Fruit fly (Drosophila melanogaster) whole organism, pupa: Measurements from ENCODE around the gene CG8461.

Source experiments
- CG12605 ChIP-seq: fragments of 200-800 bp; sonication (Bioruptor generic); IDR thresholded peaks from 2 replicates; pipeline ENCODE4 v1.3.6; 2022; ENCODE audit warnings: missing biosample characterization, missing genetic modification characterization
- CG13204 ChIP-seq: fragments of 200-800 bp; sonication (Bioruptor generic); optimal IDR thresholded peaks from 2 replicates; lab custom pipeline; 2018; ENCODE audit warnings: missing biosample characterization, mild to moderate bottlenecking, missing genetic modification characterization, moderate library complexity
- CG14655 ChIP-seq: fragments of 200-800 bp; sonication (Bioruptor generic); optimal IDR thresholded peaks from 3 replicates; lab custom pipeline; 2017; ENCODE audit warnings: mild to moderate bottlenecking, missing biosample characterization, missing genetic modification reagents, missing genetic modification characterization
- CG15710 ChIP-seq: fragments of 200-800 bp; sonication (Bioruptor generic); optimal IDR thresholded peaks from 2 replicates; lab custom pipeline; 2018; ENCODE audit warnings: missing biosample characterization, mild to moderate bottlenecking, missing genetic modification characterization, moderate library complexity
- CG17806 ChIP-seq: fragments of 200-800 bp; sonication (Bioruptor generic); optimal IDR thresholded peaks from 2 replicates; lab custom pipeline; 2018; ENCODE audit warnings: missing biosample characterization, mild to moderate bottlenecking, missing genetic modification characterization, moderate library complexity
- CG32121 ChIP-seq: fragments of 200-800 bp; sonication (Bioruptor generic); IDR thresholded peaks from 2 replicates; pipeline ENCODE4 v1.3.6; 2022; ENCODE audit warnings: missing biosample characterization, missing genetic modification characterization
- CG34367 ChIP-seq: fragments of 200-800 bp; sonication (Bioruptor generic); optimal IDR thresholded peaks from 2 replicates; lab custom pipeline; 2018; ENCODE audit warnings: missing biosample characterization, mild to moderate bottlenecking, missing genetic modification characterization
- CG4496 ChIP-seq: fragments of 200-800 bp; sonication (Bioruptor generic); IDR thresholded peaks from 3 replicates; pipeline ENCODE4 v1.3.6; 2022; ENCODE audit warnings: missing biosample characterization, missing genetic modification characterization
- CG8159 ChIP-seq: fragments of 200-800 bp; sonication (Bioruptor generic); optimal IDR thresholded peaks from 3 replicates; lab custom pipeline; 2018; ENCODE audit warnings: missing biosample characterization, mild to moderate bottlenecking, missing genetic modification characterization, moderate library complexity
- CG8301 ChIP-seq: fragments of 200-800 bp; sonication (Bioruptor generic); optimal IDR thresholded peaks from 2 replicates; lab custom pipeline; 2018; ENCODE audit warnings: missing biosample characterization, mild to moderate bottlenecking, missing genetic modification characterization
- Snoo ChIP-seq: fragments of 200-800 bp; sonication (Bioruptor generic); optimal IDR thresholded peaks from 3 replicates; lab custom pipeline; 2017; ENCODE audit warnings: missing biosample characterization, mild to moderate bottlenecking, missing genetic modification characterization, inconsistent platforms
- fd96Ca ChIP-seq: fragments of 200-800 bp; sonication (Bioruptor generic); IDR thresholded peaks from 3 replicates; pipeline ENCODE4 v1.3.6; 2022; ENCODE audit warnings: missing biosample characterization, missing genetic modification characterization
- rn ChIP-seq: fragments of 200-800 bp; sonication (Bioruptor generic); IDR thresholded peaks from 2 replicates; pipeline ENCODE4 v1.3.6; 2022; ENCODE audit warnings: missing biosample characterization, missing genetic modification characterization

DNA sequence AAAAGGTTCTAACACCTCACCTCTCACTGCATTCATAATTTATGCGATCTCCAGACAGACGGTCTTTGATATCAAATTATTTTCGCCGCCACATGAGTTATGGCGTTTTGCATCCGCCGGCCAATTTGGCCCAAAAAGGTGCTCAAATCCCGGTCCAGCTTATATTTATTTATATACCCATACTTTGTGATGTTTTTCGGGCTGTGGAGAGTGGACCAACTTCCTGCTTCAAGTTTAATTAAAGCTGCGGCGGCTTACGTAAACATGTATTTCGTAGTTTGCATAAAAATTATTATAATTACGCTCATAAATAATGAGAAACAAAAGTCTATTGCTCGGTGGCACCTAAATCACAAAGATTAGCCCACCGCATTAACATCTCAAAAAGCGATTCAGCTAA, 48.3 kb downstream of the CG8461 start:
- TF ChIP-seq CG15710 (tag; lab: Kevin White, UChicago): no peak
- TF ChIP-seq CG8159: no peak
- TF ChIP-seq CG4496: no peak
- no peak for TF ChIP-seq fd96Ca (GFP tag; lab: Robert Waterston, UW)
- TF ChIP-seq CG14655 (GFP tag; lab: Kevin White, UChicago): no peak
- TF ChIP-seq Snoo (tag; lab: Kevin White, UChicago): no peak
- no peak for TF ChIP-seq CG32121
- TF ChIP-seq CG34367: no peak
- TF ChIP-seq CG8301 (tag; lab: Kevin White, UChicago): no peak
- no peak for TF ChIP-seq CG12605
- TF ChIP-seq CG13204 (GFP tag; lab: Kevin White, UChicago): no peak
- no peak for TF ChIP-seq rn (GFP tag; lab: Robert Waterston, UW)
- TF ChIP-seq CG17806: no peak
